Worm (Caenorhabditis elegans) whole organism, L4 larva: ENCODE data around the gene lec-5.

Source experiments
- F49E8.2 ChIP-seq: sonication (generic microtip); optimal IDR thresholded peaks from 2 replicates; lab custom pipeline; 2016; ENCODE audit warnings: missing compliant biosample characterization, mild to moderate bottlenecking, missing genetic modification characterization, borderline replicate concordance
- R02D3.7 ChIP-seq: fragments of 150-350 bp; sonication (generic microtip); optimal IDR thresholded peaks from 3 replicates; lab custom pipeline; 2014; ENCODE audit warnings: missing biosample characterization, missing genetic modification characterization
- Y105C5A.15 ChIP-seq: fragments of 200-800 bp; sonication (Bioruptor generic); IDR thresholded peaks from 2 replicates; pipeline ENCODE4 v1.3.6; 2022; ENCODE audit warnings: missing genetic modification characterization, missing compliant biosample characterization
- Y5F2A.4 ChIP-seq: fragments of 200-800 bp; sonication (Bioruptor generic); optimal IDR thresholded peaks from 2 replicates; lab custom pipeline; 2018; ENCODE audit warnings: mild to moderate bottlenecking, missing genetic modification characterization, missing compliant biosample characterization
- ZK546.5 ChIP-seq, 2 experiments: sonication (generic microtip); optimal IDR thresholded peaks; 2 replicates each; lab custom pipeline; 2017; ENCODE audit warnings: missing biosample characterization in 2 of 2, missing genetic modification characterization in 2 of 2
- aha-1 ChIP-seq: fragments of 150-350 bp; peaks from one replicate; lab custom pipeline; 2014; ENCODE audit warnings: missing biosample characterization, missing genetic modification characterization
- aly-2 ChIP-seq: sonication (generic microtip); optimal IDR thresholded peaks from 2 replicates; lab custom pipeline; 2018; ENCODE audit warnings: missing biosample characterization, missing genetic modification characterization
- ceh-20 ChIP-seq: fragments of 200-800 bp; sonication (Bioruptor generic); IDR thresholded peaks from 2 replicates; pipeline ENCODE4 v1.3.6; 2022; ENCODE audit warnings: missing genetic modification reagents, missing genetic modification characterization, missing compliant biosample characterization
- ceh-28 ChIP-seq: fragments of 150-350 bp; optimal IDR thresholded peaks from 2 replicates; lab custom pipeline; 2014; ENCODE audit warnings: missing biosample characterization, missing genetic modification reagents, missing genetic modification characterization
- ces-1 ChIP-seq: fragments of 150-350 bp; sonication (generic microtip); optimal IDR thresholded peaks from 4 replicates; lab custom pipeline; 2014; ENCODE audit warnings: missing biosample characterization, missing genetic modification reagents, missing genetic modification characterization
- cey-2 ChIP-seq: sonication (generic microtip); optimal IDR thresholded peaks from 3 replicates; lab custom pipeline; 2017; ENCODE audit warnings: missing genetic modification characterization, mild to moderate bottlenecking, missing compliant biosample characterization, antibody characterized with exemption, borderline replicate concordance; ENCODE audit not compliant: insufficient read depth
- daf-12 ChIP-seq: fragments of 150-350 bp; optimal IDR thresholded peaks from 2 replicates; lab custom pipeline; 2014; ENCODE audit warnings: missing biosample characterization, missing genetic modification reagents, missing genetic modification characterization
- daf-16 ChIP-seq, 3 experiments: sonication (generic microtip); optimal IDR thresholded peaks; 2 replicates each; lab custom pipeline; 2016 to 2017; ENCODE audit warnings: missing genetic modification characterization in 3 of 3, missing genetic modification reagents in 3 of 3, mild to moderate bottlenecking in 2 of 3, missing compliant biosample characterization in 2 of 3, missing biosample characterization in 1 of 3, moderate library complexity in 1 of 3
- daf-19 ChIP-seq: fragments of 200-800 bp; sonication (Bioruptor generic); conservative IDR thresholded peaks from 2 replicates; pipeline ENCODE4 v1.3.6; 2022; ENCODE audit warnings: missing genetic modification characterization, missing compliant biosample characterization
- daf-8 ChIP-seq: fragments of 200-800 bp; sonication (Bioruptor generic); IDR thresholded peaks from 2 replicates; pipeline ENCODE4 v1.3.6; 2022; ENCODE audit warnings: missing genetic modification characterization, missing compliant biosample characterization
- dpl-1 ChIP-seq: fragments of 150-350 bp; optimal IDR thresholded peaks from 2 replicates; lab custom pipeline; 2014; ENCODE audit warnings: missing biosample characterization, missing genetic modification reagents, missing genetic modification characterization
- duxl-1 ChIP-seq: sonication (generic microtip); optimal IDR thresholded peaks from 2 replicates; lab custom pipeline; 2016; ENCODE audit warnings: mild to moderate bottlenecking, missing genetic modification characterization, moderate library complexity, missing compliant biosample characterization; ENCODE audit not compliant: poor library complexity
- egl-43 ChIP-seq: fragments of 200-800 bp; sonication (Bioruptor generic); IDR thresholded peaks from 2 replicates; pipeline ENCODE4 v1.3.6; 2022; ENCODE audit warnings: missing genetic modification reagents, missing genetic modification characterization, missing compliant biosample characterization
- fkh-10 ChIP-seq: fragments of 150-350 bp; optimal IDR thresholded peaks from 2 replicates; lab custom pipeline; 2014; ENCODE audit warnings: missing biosample characterization, missing genetic modification reagents, missing genetic modification characterization
- fos-1 ChIP-seq: fragments of 150-350 bp; optimal IDR thresholded peaks from 2 replicates; lab custom pipeline; 2014; ENCODE audit warnings: missing biosample characterization, missing genetic modification characterization
- lin-1 ChIP-seq: fragments of 200-800 bp; sonication (Bioruptor generic); IDR thresholded peaks from 2 replicates; pipeline ENCODE4 v1.3.6; 2022; ENCODE audit warnings: missing genetic modification reagents, missing genetic modification characterization, missing compliant biosample characterization
- lin-39 ChIP-seq: fragments of 150-350 bp; optimal IDR thresholded peaks from 2 replicates; lab custom pipeline; 2014; ENCODE audit warnings: missing biosample characterization, missing genetic modification reagents, missing genetic modification characterization
- lir-3 ChIP-seq: sonication (generic microtip); optimal IDR thresholded peaks from 2 replicates; lab custom pipeline; 2016; ENCODE audit warnings: mild to moderate bottlenecking, missing genetic modification characterization, missing compliant biosample characterization
- lsy-2 ChIP-seq, 2 experiments: fragments of 150-350 bp in 1 of 2; sonication (generic microtip) in 1 of 2; optimal IDR thresholded peaks; 2 replicates each; lab custom pipeline; 2014 to 2017; ENCODE audit warnings: missing biosample characterization in 2 of 2, missing genetic modification characterization in 2 of 2
- madf-9 ChIP-seq: fragments of 200-800 bp; sonication (Bioruptor generic); conservative IDR thresholded peaks from 2 replicates; pipeline ENCODE4 v1.3.6; 2022; ENCODE audit warnings: missing genetic modification reagents, missing genetic modification characterization, missing compliant biosample characterization
- mdl-1 ChIP-seq, 2 experiments: fragments of 150-350 bp in 1 of 2; sonication (generic microtip) in 1 of 2; optimal IDR thresholded peaks; 2 replicates each; lab custom pipeline; 2014 to 2017; ENCODE audit warnings: missing biosample characterization in 2 of 2, missing genetic modification characterization in 2 of 2
- mes-2 ChIP-seq: sonication (generic microtip); optimal IDR thresholded peaks from 2 replicates; lab custom pipeline; 2016; ENCODE audit warnings: missing genotype, mild to moderate bottlenecking, missing genetic modification characterization, missing compliant biosample characterization; ENCODE audit not compliant: poor library complexity, severe bottlenecking
- nhr-10 ChIP-seq: fragments of 150-350 bp; optimal IDR thresholded peaks from 2 replicates; lab custom pipeline; 2014; ENCODE audit warnings: missing biosample characterization, missing genetic modification characterization
- nhr-28 ChIP-seq: fragments of 150-350 bp; optimal IDR thresholded peaks from 2 replicates; lab custom pipeline; 2014; ENCODE audit warnings: missing biosample characterization, missing genetic modification characterization
- rbr-2 ChIP-seq: sonication (generic microtip); optimal IDR thresholded peaks from 2 replicates; lab custom pipeline; 2016; ENCODE audit warnings: missing genotype, missing genetic modification characterization, missing compliant biosample characterization
- set-16 ChIP-seq: fragments of 200-800 bp; sonication (Bioruptor generic); IDR thresholded peaks from 2 replicates; pipeline ENCODE4 v1.3.6; 2022; ENCODE audit warnings: missing genetic modification reagents, missing genetic modification characterization, missing compliant biosample characterization
- unc-62 ChIP-seq, 3 experiments: fragments of 150-350 bp in 1 of 3; sonication (generic microtip); optimal IDR thresholded peaks in 2 of 3; peaks in 1 of 3; 1 replicate in 1 of 3; 2 replicates in 2 of 3; lab custom pipeline; 2014 to 2017; ENCODE audit warnings: missing biosample characterization in 3 of 3, missing genetic modification characterization in 3 of 3, missing genetic modification reagents in 3 of 3, missing genotype in 1 of 3
- ztf-11 ChIP-seq: fragments of 150-350 bp; optimal IDR thresholded peaks from 2 replicates; lab custom pipeline; 2014; ENCODE audit warnings: missing biosample characterization, missing genetic modification characterization
- ztf-7 ChIP-seq: fragments of 150-350 bp; optimal IDR thresholded peaks from 2 replicates; lab custom pipeline; 2014; ENCODE audit warnings: missing biosample characterization, missing genetic modification characterization

Gene lec-5

ce11 chrII:5844694-5845129 lies 3.8 kb upstream of the lec-5 start (continued):
- TF ChIP-seq set-16 (GFP tag; lab: Robert Waterston, UW) (peak; percentile 83), ceh-20 (GFP tag; lab: Robert Waterston, UW) (peak; percentile 99), lin-1 (peak; percentile 95), daf-8 (GFP tag; lab: Robert Waterston, UW) (0 out of 2 replicates have a peak, but pooled peaks have one; percentile 20), daf-12 (peak; percentile 43), mdl-1 (tag; optimal IDR thresholded peaks at IDR 0.05; lab: Kevin White, UChicago) (peak; percentile 94 to 95), aly-2 (no peak), lir-3 (peak; percentile 87), nhr-28 (peak; percentile 96), Y105C5A.15 (GFP tag; lab: Robert Waterston, UW) (peak; percentile 74; the same call in 1 of the 2 replicates), fkh-10 (GFP tag; lab: Kevin White, UChicago) (peak; percentile 100)

- TF ChIP-seq ces-1 (GFP tag; lab: Kevin White, UChicago) (no peak), ZK546.5 (tag; optimal IDR thresholded peaks at IDR 0.05; lab: Kevin White, UChicago) (no peak), aha-1 (tag; lab: Kevin White, UChicago) (peak; percentile 46), ztf-7 (tag; lab: Kevin White, UChicago) (no peak), ceh-20 (GFP tag; lab: Robert Waterston, UW) (no peak), lir-3 (no peak), R02D3.7 (no peak), unc-62 (GFP tag; optimal IDR thresholded peaks at IDR 0.05 in 1 of 2; lab: Kevin White, UChicago) (peak in 1 of 2 experiments; percentile 90), unc-62 (tag; optimal IDR thresholded peaks at IDR 0.05; lab: Kevin White, UChicago) (no peak), rbr-2 (tag; lab: Kevin White, UChicago) (no peak)
Measured at ce11 chrII:5841866-5842265, 963 bp upstream of the lec-5 start, which contains the start of gene nep-25. Gene nep-25, plus strand, starts transcription at chrII:5842240.

ce11 chrII:5839227-5839626 lies 1.7 kb downstream of the lec-5 start, which contains the start of gene ZK1248.19:
Gene ZK1248.19, minus strand, starts transcription at chrII:5839414.
- TF ChIP-seq daf-16 (GFP tag; optimal IDR thresholded peaks at IDR 0.05; lab: Kevin White, UChicago): no peak
- TF ChIP-seq daf-16 (tag; optimal IDR thresholded peaks at IDR 0.05; lab: Kevin White, UChicago): peak; percentile 24
- TF ChIP-seq duxl-1: no peak
- TF ChIP-seq fos-1 (tag; lab: Kevin White, UChicago): no peak
- peak; percentile 88 for TF ChIP-seq R02D3.7
- no peak for TF ChIP-seq madf-9
- TF ChIP-seq dpl-1: peak; percentile 12
- TF ChIP-seq egl-43 (GFP tag; lab: Robert Waterston, UW): no peak
- peak; percentile 57 for TF ChIP-seq mes-2
- TF ChIP-seq lsy-2 (tag; optimal IDR thresholded peaks at IDR 0.05; lab: Kevin White, UChicago): peak in 1 of 2 experiments; percentile 54
- no peak for TF ChIP-seq nhr-10 (tag; lab: Kevin White, UChicago)
- no peak for TF ChIP-seq daf-19 (GFP tag; lab: Robert Waterston, UW)

ce11 chrII:5838453-5838852 lies 2.5 kb downstream of the lec-5 start, which contains the start of gene ZK1248.15:
Gene ZK1248.15, minus strand, starts transcription at chrII:5838553.
- TF ChIP-seq cey-2 (tag; lab: Kevin White, UChicago) (no peak), unc-62 (GFP tag; optimal IDR thresholded peaks at IDR 0.05 in 1 of 2; lab: Kevin White, UChicago) (peak in 1 of 2 experiments; percentile 86), unc-62 (tag; optimal IDR thresholded peaks at IDR 0.05; lab: Kevin White, UChicago) (no peak), Y5F2A.4 (GFP tag; lab: Kevin White, UChicago) (no peak), lin-39 (tag; lab: Kevin White, UChicago) (no peak), ceh-28 (no peak), F49E8.2 (no peak), ztf-11 (tag; lab: Kevin White, UChicago) (no peak)
- TF ChIP-seq, all 104 proteins: peak for 1
